Fruit fly (Drosophila melanogaster): ENCODE results near the gene RpS14b.

The RpS14b gene

dm6 chrX:7972363-7972942 lies 37.8 kb downstream of the RpS14b start (continued):
- TF ChIP-seq HLH4C (GFP tag; IDR thresholded peaks at IDR 0.05; ENCODE audit: partially characterized antibody) (no peak), kni (GFP tag; optimal IDR thresholded peaks at IDR 0.05) (peak; percentile 48), MESR4 (GFP tag; optimal IDR thresholded peaks at IDR 0.05) (peak; percentile 22), CG32772 (GFP tag; IDR thresholded peaks at IDR 0.05) (peak; percentile 88), corto (GFP tag; optimal IDR thresholded peaks at IDR 0.05) (peak; percentile 51), CG10274 (GFP tag; optimal IDR thresholded peaks at IDR 0.05) (peak; percentile 55), Dref (GFP tag; IDR thresholded peaks at IDR 0.05) (no peak), Eip74EF (GFP tag; optimal IDR thresholded peaks at IDR 0.05) (peak in 1 of 2 experiments; percentile 82), CG17361 (GFP tag; IDR thresholded peaks at IDR 0.05) (peak; percentile 86), CG13424 (tag; optimal IDR thresholded peaks at IDR 0.05) (peak; percentile 87), lbe (GFP tag; optimal IDR thresholded peaks at IDR 0.05) (peak; percentile 77), shn (GFP tag; optimal IDR thresholded peaks at IDR 0.05) (peak; percentile 11), CG7745 (tag; optimal IDR thresholded peaks at IDR 0.05) (no peak), CG18764 (GFP tag; optimal IDR thresholded peaks at IDR 0.05) (peak; percentile 66), CG2678 (tag; optimal IDR thresholded peaks at IDR 0.05) (peak; percentile 90), dimm (GFP tag; IDR thresholded peaks at IDR 0.05) (peak; percentile 83), cwo (GFP tag; optimal IDR thresholded peaks at IDR 0.05) (peak; percentile 78), so (GFP tag; IDR thresholded peaks at IDR 0.05) (peak; percentile 92), CG32532 (GFP tag; IDR thresholded peaks at IDR 0.05) (peak; percentile 76), CG12104 (GFP tag; optimal IDR thresholded peaks at IDR 0.05) (peak; percentile 81), CG13287 (GFP tag; IDR thresholded peaks at IDR 0.05; ENCODE audit: partially characterized antibody) (no peak), CG10431 (GFP tag; optimal IDR thresholded peaks at IDR 0.05) (peak; percentile 46), ewg (GFP tag; optimal IDR thresholded peaks at IDR 0.05) (peak; percentile 87), klu (GFP tag; IDR thresholded peaks at IDR 0.05) (peak; percentile 55), sisA (GFP tag; IDR thresholded peaks at IDR 0.05) (peak; percentile 89), Atf6 (GFP tag; IDR thresholded peaks at IDR 0.05) (peak; percentile 79), Bteb2 (GFP tag; optimal IDR thresholded peaks at IDR 0.05) (peak; percentile 60), CG2120 (GFP tag; optimal IDR thresholded peaks at IDR 0.05) (peak; percentile 74), twi (tag; optimal IDR thresholded peaks at IDR 0.05) (peak; percentile 32), CG13123 (GFP tag; optimal IDR thresholded peaks at IDR 0.05) (peak; percentile 55), Kr (GFP tag; optimal IDR thresholded peaks at IDR 0.05) (no peak), bbx (GFP tag; IDR thresholded peaks at IDR 0.05; ENCODE audit: partially characterized antibody) (no peak), CG7556 (GFP tag; optimal IDR thresholded peaks at IDR 0.05) (peak; percentile 90), fd102C (GFP tag; optimal IDR thresholded peaks at IDR 0.05) (peak; percentile 28), ato (GFP tag; IDR thresholded peaks at IDR 0.05; ENCODE audit: partially characterized antibody) (no peak), CG10267 (tag; optimal IDR thresholded peaks at IDR 0.05) (peak; percentile 86), odd (GFP tag; optimal IDR thresholded peaks at IDR 0.05) (peak; percentile 77), toy (GFP tag; IDR thresholded peaks at IDR 0.05) (0 out of 2 replicates have a peak, but pooled peaks have one; percentile 52), TFAM (GFP tag; optimal IDR thresholded peaks at IDR 0.05) (peak; percentile 51), BEAF-32 (GFP tag; optimal IDR thresholded peaks at IDR 0.05) (no peak), gro (GFP tag; optimal IDR thresholded peaks at IDR 0.05) (peak; percentile 47), NC2β (GFP tag; optimal IDR thresholded peaks at IDR 0.05) (peak; percentile 68), CG17328 (GFP tag; IDR thresholded peaks at IDR 0.05) (peak; percentile 91), sug (tag; optimal IDR thresholded peaks at IDR 0.05) (peak; percentile 39), Nf-YA (GFP tag; IDR thresholded peaks at IDR 0.05) (peak; percentile 75), Xrp1 (GFP tag; IDR thresholded peaks at IDR 0.05) (peak; percentile 96), Hr51 (GFP tag; optimal IDR thresholded peaks at IDR 0.05) (peak; percentile 40 to 91), CG3847 (GFP tag; IDR thresholded peaks at IDR 0.05) (peak; percentile 72), CG18599 (GFP tag; optimal IDR thresholded peaks at IDR 0.05) (peak; percentile 93)
